Worm (Caenorhabditis elegans) whole organism, young adult: ENCODE results near the gene W08F4.1.
"Not testable (repeated sequence)": the region's sequence is repeated elsewhere in the genome, so short reads cannot be mapped to it uniquely, and the experiment has no call there.

ENCODE experiments used
- B0035.1 ChIP-seq: sonication (generic microtip); optimal IDR thresholded peaks from 2 replicates; lab custom pipeline; 2016; ENCODE audit warnings: missing genetic modification characterization, mild to moderate bottlenecking, missing compliant biosample characterization, missing genotype, missing genetic modification reagents
- B0336.3 ChIP-seq: fragments of 200-800 bp; sonication (Bioruptor generic); IDR thresholded peaks from 2 replicates; pipeline ENCODE4 v1.3.6; 2022; ENCODE audit warnings: missing genetic modification characterization, missing compliant biosample characterization
- C06A6.2 ChIP-seq: fragments of 200-800 bp; sonication (Bioruptor generic); conservative IDR thresholded peaks from 2 replicates; pipeline ENCODE4 v1.3.6; 2022; ENCODE audit warnings: missing genetic modification characterization, missing compliant biosample characterization
- C17E4.6 ChIP-seq: fragments of 200-800 bp; sonication (Bioruptor generic); IDR thresholded peaks from 2 replicates; pipeline ENCODE4 v1.3.6; 2022; ENCODE audit warnings: missing genetic modification reagents, missing genetic modification characterization, missing compliant biosample characterization
- F37B4.10 ChIP-seq: fragments of 200-800 bp; sonication (Bioruptor generic); IDR thresholded peaks from 2 replicates; pipeline ENCODE4 v1.3.6; 2022; ENCODE audit warnings: missing genetic modification characterization, missing compliant biosample characterization
- K11D2.4 ChIP-seq: fragments of 200-800 bp; sonication (Bioruptor generic); IDR thresholded peaks from 2 replicates; pipeline ENCODE4 v1.3.6; 2022; ENCODE audit warnings: missing genetic modification reagents, missing genetic modification characterization, missing compliant biosample characterization
- K12H6.12 ChIP-seq: fragments of 200-800 bp; sonication (Bioruptor generic); optimal IDR thresholded peaks from 2 replicates; lab custom pipeline; 2018; ENCODE audit warnings: mild to moderate bottlenecking, missing genetic modification characterization, missing compliant biosample characterization
- T07F8.4 ChIP-seq: sonication (generic microtip); optimal IDR thresholded peaks from 2 replicates; lab custom pipeline; 2016; ENCODE audit warnings: mild to moderate bottlenecking, missing genetic modification characterization, moderate library complexity, missing compliant biosample characterization
- T26A5.8 ChIP-seq: sonication (generic microtip); optimal IDR thresholded peaks from 2 replicates; lab custom pipeline; 2016; ENCODE audit warnings: missing genetic modification characterization, missing compliant biosample characterization
- Y53F4B.3 ChIP-seq: fragments of 200-800 bp; sonication (Bioruptor generic); IDR thresholded peaks from 2 replicates; pipeline ENCODE4 v1.3.6; 2022; ENCODE audit warnings: missing genetic modification reagents, missing genetic modification characterization, missing compliant biosample characterization
- Y67H2A.10 ChIP-seq: fragments of 200-800 bp; sonication (Bioruptor generic); conservative IDR thresholded peaks from 2 replicates; pipeline ENCODE4 v1.3.6; 2022; ENCODE audit warnings: missing genetic modification reagents, missing genetic modification characterization, missing compliant biosample characterization
- aptf-2 ChIP-seq: fragments of 200-800 bp; sonication (Bioruptor generic); conservative IDR thresholded peaks from 2 replicates; pipeline ENCODE4 v1.3.6; 2022; ENCODE audit warnings: missing genetic modification reagents, missing genetic modification characterization, missing compliant biosample characterization
- cebp-1 ChIP-seq, 2 experiments: fragments of 200-800 bp in 1 of 2; sonication (Bioruptor generic) in 1 of 2; sonication (generic microtip) in 1 of 2; IDR thresholded peaks in 1 of 2; optimal IDR thresholded peaks in 1 of 2; 2 replicates each; pipeline versions ENCODE4 v1.3.6 to Lab custom; 2017 to 2022; ENCODE audit warnings: missing compliant biosample characterization in 2 of 2, missing genetic modification characterization in 2 of 2, mild to moderate bottlenecking in 1 of 2, missing genetic modification reagents in 1 of 2, moderate library complexity in 1 of 2
- ceh-91 ChIP-seq: fragments of 200-800 bp; sonication (Bioruptor generic); IDR thresholded peaks from 2 replicates; pipeline ENCODE4 v1.3.6; 2022; ENCODE audit warnings: missing genetic modification reagents, missing genetic modification characterization, missing compliant biosample characterization
- dpff-1 ChIP-seq: sonication (generic microtip); optimal IDR thresholded peaks from 2 replicates; lab custom pipeline; 2017; ENCODE audit warnings: mild to moderate bottlenecking, missing genetic modification characterization, missing compliant biosample characterization
- dpl-1 ChIP-seq: fragments of 150-350 bp; optimal IDR thresholded peaks from 2 replicates; lab custom pipeline; 2014; ENCODE audit warnings: missing biosample characterization, missing genetic modification reagents, missing genetic modification characterization
- egl-18 ChIP-seq: fragments of 200-800 bp; sonication (Bioruptor generic); IDR thresholded peaks from 2 replicates; pipeline ENCODE4 v1.3.6; 2022; ENCODE audit warnings: missing genetic modification reagents, missing genetic modification characterization, missing compliant biosample characterization
- him-1 ChIP-seq: sonication (generic microtip); optimal IDR thresholded peaks from 2 replicates; lab custom pipeline; 2016; ENCODE audit warnings: missing genotype, missing genetic modification reagents, missing genetic modification characterization, missing compliant biosample characterization
- hlh-12 ChIP-seq: sonication (generic microtip); optimal IDR thresholded peaks from 2 replicates; lab custom pipeline; 2016; ENCODE audit warnings: missing genetic modification characterization, missing compliant biosample characterization
- hlh-26 ChIP-seq: fragments of 200-800 bp; sonication (Bioruptor generic); conservative IDR thresholded peaks from 2 replicates; pipeline ENCODE4 v1.3.6; 2022; ENCODE audit warnings: missing genetic modification reagents, missing genetic modification characterization, missing compliant biosample characterization
- let-526 ChIP-seq: fragments of 200-800 bp; sonication (Bioruptor generic); IDR thresholded peaks from 2 replicates; pipeline ENCODE4 v1.3.6; 2022; ENCODE audit warnings: missing genetic modification reagents, missing genetic modification characterization, missing compliant biosample characterization
- lsl-1 ChIP-seq: fragments of 200-800 bp; sonication (Bioruptor generic); optimal IDR thresholded peaks from 2 replicates; lab custom pipeline; 2018; ENCODE audit warnings: mild to moderate bottlenecking, missing genetic modification characterization, moderate library complexity, missing compliant biosample characterization
- madf-6 ChIP-seq: fragments of 200-800 bp; sonication (Bioruptor generic); IDR thresholded peaks from 2 replicates; pipeline ENCODE4 v1.3.6; 2022; ENCODE audit warnings: missing genetic modification reagents, missing genetic modification characterization, missing compliant biosample characterization
- nfya-1 ChIP-seq: sonication (generic microtip); optimal IDR thresholded peaks from 2 replicates; lab custom pipeline; 2017; ENCODE audit warnings: antibody characterized with exemption, missing compliant biosample characterization, missing genetic modification characterization, borderline replicate concordance; ENCODE audit not compliant: insufficient read depth
- nhr-120 ChIP-seq: fragments of 200-800 bp; sonication (Bioruptor generic); IDR thresholded peaks from 2 replicates; pipeline ENCODE4 v1.3.6; 2022; ENCODE audit warnings: missing genetic modification characterization, missing compliant biosample characterization
- pbrm-1 ChIP-seq: fragments of 200-800 bp; sonication (Bioruptor generic); IDR thresholded peaks from 2 replicates; pipeline ENCODE4 v1.3.6; 2022; ENCODE audit warnings: missing genetic modification reagents, missing genetic modification characterization, missing compliant biosample characterization
- sdz-38 ChIP-seq: sonication (generic microtip); optimal IDR thresholded peaks from 2 replicates; lab custom pipeline; 2016; ENCODE audit warnings: missing genotype, missing genetic modification characterization, missing compliant biosample characterization
- sea-2 ChIP-seq: fragments of 200-800 bp; sonication (Bioruptor generic); IDR thresholded peaks from 2 replicates; pipeline ENCODE4 v1.3.6; 2022; ENCODE audit warnings: missing genetic modification characterization, missing compliant biosample characterization
- somi-1 ChIP-seq: fragments of 200-800 bp; sonication (Bioruptor generic); optimal IDR thresholded peaks from 2 replicates; lab custom pipeline; 2018; ENCODE audit warnings: mild to moderate bottlenecking, missing genetic modification characterization, missing compliant biosample characterization
- sptf-2 ChIP-seq: fragments of 200-800 bp; sonication (Bioruptor generic); optimal IDR thresholded peaks from 2 replicates; lab custom pipeline; 2018; ENCODE audit warnings: mild to moderate bottlenecking, missing genetic modification characterization, missing compliant biosample characterization
- tbx-9 ChIP-seq: sonication (generic microtip); optimal IDR thresholded peaks from 2 replicates; lab custom pipeline; 2016; ENCODE audit warnings: borderline replicate concordance, missing genetic modification characterization, inconsistent platforms, missing compliant biosample characterization
- unc-62 ChIP-seq: fragments of 150-350 bp; optimal IDR thresholded peaks from 2 replicates; lab custom pipeline; 2014; ENCODE audit warnings: missing biosample characterization, missing genetic modification reagents, missing genetic modification characterization
- ztf-25 ChIP-seq: fragments of 200-800 bp; sonication (Bioruptor generic); IDR thresholded peaks from 2 replicates; pipeline ENCODE4 v1.3.6; 2022; ENCODE audit warnings: missing genetic modification reagents, missing genetic modification characterization, missing compliant biosample characterization
- ztf-6 ChIP-seq: fragments of 200-800 bp; sonication (Bioruptor generic); IDR thresholded peaks from 2 replicates; pipeline ENCODE4 v1.3.6; 2022; ENCODE audit warnings: missing genetic modification reagents, missing genetic modification characterization, missing compliant biosample characterization

Gene W08F4.1

ce11 chrII:608341-608740 lies 15.0 kb downstream of the W08F4.1 start, which contains the start of gene W04H10.6:
Gene W04H10.6, minus strand, starts transcription at chrII:608441.
- TF ChIP-seq dpl-1 (GFP tag; lab: Kevin White, UChicago) (no peak), hlh-12 (tag; lab: Kevin White, UChicago) (no peak), dpff-1 (tag; lab: Kevin White, UChicago) (no peak), him-1 (no peak), ceh-91 (GFP tag; lab: Robert Waterston, UW) (no peak), lsl-1 (GFP tag; lab: Kevin White, UChicago) (no peak), ztf-6 (GFP tag; lab: Robert Waterston, UW) (no peak)

ce11 chrII:608757-609156 lies 15.4 kb downstream of the W08F4.1 start, which contains the start of gene W04H10.1:
Gene W04H10.1, plus strand, starts transcription at chrII:609057.
- TF ChIP-seq Y67H2A.10 (no peak), K12H6.12 (tag; lab: Kevin White, UChicago) (no peak), aptf-2 (GFP tag; lab: Robert Waterston, UW) (no peak), nfya-1 (tag; lab: Kevin White, UChicago) (no peak), Y53F4B.3 (GFP tag; lab: Robert Waterston, UW) (no peak), dpl-1 (GFP tag; lab: Kevin White, UChicago) (no peak), C17E4.6 (GFP tag; lab: Robert Waterston, UW) (no peak), nhr-120 (no peak), sptf-2 (GFP tag; lab: Kevin White, UChicago) (no peak), madf-6 (GFP tag; lab: Robert Waterston, UW) (no peak), T07F8.4 (tag; lab: Kevin White, UChicago) (no peak), cebp-1 (GFP tag; IDR thresholded peaks at IDR 0.05; lab: Robert Waterston, UW) (no peak), cebp-1 (tag; optimal IDR thresholded peaks at IDR 0.05; lab: Kevin White, UChicago) (no peak), tbx-9 (tag; lab: Kevin White, UChicago) (no peak)

- not testable (repeated sequence) for TF ChIP-seq dpl-1 (GFP tag; lab: Kevin White, UChicago); T26A5.8; ztf-6 (GFP tag; lab: Robert Waterston, UW)
Observed at ce11 chrII:612361-612760, 19.0 kb downstream of the W08F4.1 start, which contains the start of gene clec-118. Gene clec-118, minus strand, starts transcription at chrII:612461.

ce11 chrII:614701-615100 lies 21.4 kb downstream of the W08F4.1 start:
- TF ChIP-seq sdz-38 (tag; lab: Kevin White, UChicago) (no peak), F37B4.10 (no peak), unc-62 (no peak), dpff-1 (tag; lab: Kevin White, UChicago) (no peak), B0035.1 (tag; lab: Kevin White, UChicago) (no peak), let-526 (no peak), sea-2 (no peak), egl-18 (GFP tag; lab: Robert Waterston, UW) (no peak), C06A6.2 (GFP tag; lab: Robert Waterston, UW) (no peak), ztf-25 (no peak), K11D2.4 (GFP tag; lab: Robert Waterston, UW) (no peak), T07F8.4 (tag; lab: Kevin White, UChicago) (no peak), pbrm-1 (no peak), somi-1 (GFP tag; lab: Kevin White, UChicago) (no peak), hlh-26 (GFP tag; lab: Robert Waterston, UW) (no peak), B0336.3 (GFP tag; lab: Robert Waterston, UW) (no peak)
